Fruit fly (Drosophila melanogaster) S2 (cell line): ENCODE data around the gene CG13707.

Experiments
- CG8478 ChIP-seq: fragments of >200 bp; optimal IDR thresholded peaks from 2 replicates; lab custom pipeline; 2018
- CTCF ChIP-seq, 2 experiments: fragments of >200 bp; optimal IDR thresholded peaks; 2 replicates each; lab custom pipeline; 2018

dm6 chr3L:4860370-4860769 lies 20.5 kb upstream of the CG13707 start, which contains the start of gene CG32235:
- no peak for TF ChIP-seq CG8478
- no peak for TF ChIP-seq CTCF (optimal IDR thresholded peaks at IDR 0.05; lab: Kevin White, UChicago)
